Worm (Caenorhabditis elegans) whole organism, late embryonic: ENCODE results near the gene T06E6.15.

Experiments used
- C38D4.7 ChIP-seq: fragments of 200-800 bp; sonication (Bioruptor generic); optimal IDR thresholded peaks from 2 replicates; lab custom pipeline; 2018; ENCODE audit warnings: mild to moderate bottlenecking, missing genetic modification characterization, moderate library complexity, missing compliant biosample characterization
- F13H6.1 ChIP-seq: sonication (generic microtip); optimal IDR thresholded peaks from 2 replicates; lab custom pipeline; 2016; ENCODE audit warnings: missing genetic modification characterization, missing compliant biosample characterization
- K02D7.2 ChIP-seq: sonication (generic microtip); optimal IDR thresholded peaks from 2 replicates; lab custom pipeline; 2017; ENCODE audit warnings: mild to moderate bottlenecking, missing genetic modification characterization, missing compliant biosample characterization
- K09A11.1 ChIP-seq: sonication (generic microtip); optimal IDR thresholded peaks from 2 replicates; lab custom pipeline; 2017; ENCODE audit warnings: antibody characterized with exemption, mild to moderate bottlenecking, missing genetic modification characterization, missing compliant biosample characterization; ENCODE audit not compliant: insufficient read depth
- T23F11.4 ChIP-seq: fragments of 200-800 bp; sonication (Bioruptor generic); optimal IDR thresholded peaks from 2 replicates; lab custom pipeline; 2018; ENCODE audit warnings: mild to moderate bottlenecking, missing genetic modification characterization, missing compliant biosample characterization
- Y22D7AL.16 ChIP-seq: sonication (generic microtip); optimal IDR thresholded peaks from 2 replicates; lab custom pipeline; 2016; ENCODE audit warnings: missing genetic modification characterization, missing compliant biosample characterization
- ceh-14 ChIP-seq: sonication (generic microtip); optimal IDR thresholded peaks from 2 replicates; lab custom pipeline; 2016; ENCODE audit warnings: missing genotype, missing genetic modification characterization, missing compliant biosample characterization
- ceh-22 ChIP-seq: sonication (generic microtip); optimal IDR thresholded peaks from 2 replicates; lab custom pipeline; 2017; ENCODE audit warnings: missing biosample characterization, missing genetic modification characterization
- ceh-31 ChIP-seq: sonication (generic microtip); optimal IDR thresholded peaks from 2 replicates; lab custom pipeline; 2016; ENCODE audit warnings: missing genetic modification characterization, missing compliant biosample characterization
- ceh-34 ChIP-seq: sonication (generic microtip); optimal IDR thresholded peaks from 2 replicates; lab custom pipeline; 2016; ENCODE audit warnings: mild to moderate bottlenecking, missing genetic modification characterization, missing compliant biosample characterization
- ceh-48 ChIP-seq: sonication (generic microtip); optimal IDR thresholded peaks from 2 replicates; lab custom pipeline; 2016; ENCODE audit warnings: missing genetic modification characterization, inconsistent platforms, missing compliant biosample characterization
- ceh-6 ChIP-seq: fragments of 200-800 bp; sonication (Bioruptor generic); optimal IDR thresholded peaks from 2 replicates; lab custom pipeline; 2018; ENCODE audit warnings: mild to moderate bottlenecking, missing genetic modification characterization, missing compliant biosample characterization
- che-1 ChIP-seq: sonication (generic microtip); optimal IDR thresholded peaks from 2 replicates; lab custom pipeline; 2016; ENCODE audit warnings: mild to moderate bottlenecking, missing genetic modification characterization, missing compliant biosample characterization
- elt-2 ChIP-seq: sonication (generic microtip); optimal IDR thresholded peaks from 2 replicates; lab custom pipeline; 2016; ENCODE audit warnings: missing genetic modification reagents, missing genetic modification characterization, missing compliant biosample characterization
- elt-4 ChIP-seq: sonication (generic microtip); optimal IDR thresholded peaks from 2 replicates; lab custom pipeline; 2016; ENCODE audit warnings: missing genetic modification characterization, missing compliant biosample characterization
- ets-4 ChIP-seq: sonication (generic microtip); optimal IDR thresholded peaks from 2 replicates; lab custom pipeline; 2016; ENCODE audit warnings: missing genetic modification characterization, missing compliant biosample characterization
- eyg-1 ChIP-seq: sonication (generic microtip); optimal IDR thresholded peaks from 2 replicates; lab custom pipeline; 2016; ENCODE audit warnings: missing genotype, missing genetic modification characterization, missing compliant biosample characterization
- hlh-30 ChIP-seq: sonication (generic microtip); optimal IDR thresholded peaks from 2 replicates; lab custom pipeline; 2017; ENCODE audit warnings: antibody characterized with exemption, missing genetic modification characterization, missing compliant biosample characterization; ENCODE audit not compliant: insufficient read depth
- hlh-6 ChIP-seq: sonication (generic microtip); optimal IDR thresholded peaks from 2 replicates; lab custom pipeline; 2016; ENCODE audit warnings: missing genotype, missing genetic modification characterization, missing compliant biosample characterization
- madf-2 ChIP-seq: sonication (generic microtip); optimal IDR thresholded peaks from 2 replicates; lab custom pipeline; 2017; ENCODE audit warnings: missing genetic modification characterization, missing compliant biosample characterization
- nhr-11 ChIP-seq: fragments of 150-350 bp; optimal IDR thresholded peaks from 2 replicates; lab custom pipeline; 2014; ENCODE audit warnings: missing biosample characterization, missing genetic modification characterization
- nhr-232 ChIP-seq: sonication (generic microtip); optimal IDR thresholded peaks from 2 replicates; lab custom pipeline; 2016; ENCODE audit warnings: missing genetic modification characterization, missing compliant biosample characterization
- odd-2 ChIP-seq: sonication (generic microtip); optimal IDR thresholded peaks from 2 replicates; lab custom pipeline; 2017; ENCODE audit warnings: antibody characterized with exemption, mild to moderate bottlenecking, missing genetic modification characterization, missing compliant biosample characterization
- pat-9 ChIP-seq: fragments of 200-800 bp; sonication (Bioruptor generic); optimal IDR thresholded peaks from 2 replicates; lab custom pipeline; 2018; ENCODE audit warnings: mild to moderate bottlenecking, missing genetic modification characterization, moderate library complexity, missing compliant biosample characterization
- pqm-1 ChIP-seq: sonication (generic microtip); optimal IDR thresholded peaks from 2 replicates; lab custom pipeline; 2016; ENCODE audit warnings: missing genetic modification characterization, missing compliant biosample characterization
- pros-1 ChIP-seq: fragments of 150-350 bp; optimal IDR thresholded peaks from 2 replicates; lab custom pipeline; 2014; ENCODE audit warnings: missing biosample characterization, missing genetic modification reagents, missing genetic modification characterization
- ref-2 ChIP-seq: sonication (generic microtip); optimal IDR thresholded peaks from 2 replicates; lab custom pipeline; 2016; ENCODE audit warnings: missing genetic modification characterization, missing compliant biosample characterization
- sox-2 ChIP-seq: fragments of 200-800 bp; sonication (Bioruptor generic); IDR thresholded peaks from 2 replicates; pipeline ENCODE4 v1.3.6; 2022; ENCODE audit warnings: missing genetic modification reagents, missing genetic modification characterization, missing compliant biosample characterization
- sox-4 ChIP-seq: sonication (generic microtip); optimal IDR thresholded peaks from 2 replicates; lab custom pipeline; 2017; ENCODE audit warnings: mild to moderate bottlenecking, missing genetic modification characterization, inconsistent platforms, missing compliant biosample characterization
- syd-9 ChIP-seq: sonication (generic microtip); optimal IDR thresholded peaks from 2 replicates; lab custom pipeline; 2016; ENCODE audit warnings: mild to moderate bottlenecking, missing genetic modification characterization, moderate library complexity, missing compliant biosample characterization
- tbx-2 ChIP-seq: sonication (generic microtip); optimal IDR thresholded peaks from 2 replicates; lab custom pipeline; 2016; ENCODE audit warnings: missing genetic modification characterization, missing compliant biosample characterization
- tbx-7 ChIP-seq: sonication (generic microtip); optimal IDR thresholded peaks from 2 replicates; lab custom pipeline; 2016; ENCODE audit warnings: missing genotype, missing genetic modification characterization, missing compliant biosample characterization
- ttx-3 ChIP-seq: sonication (generic microtip); optimal IDR thresholded peaks from 2 replicates; lab custom pipeline; 2016; ENCODE audit warnings: missing genetic modification reagents, missing genetic modification characterization, missing compliant biosample characterization
- unc-42 ChIP-seq: sonication (generic microtip); optimal IDR thresholded peaks from 2 replicates; lab custom pipeline; 2016; ENCODE audit warnings: missing genotype, missing genetic modification characterization, missing compliant biosample characterization
- unc-55 ChIP-seq: sonication (generic microtip); optimal IDR thresholded peaks from 2 replicates; lab custom pipeline; 2017; ENCODE audit warnings: missing biosample characterization, missing genetic modification reagents, missing genetic modification characterization
- ztf-16 ChIP-seq: sonication (generic microtip); optimal IDR thresholded peaks from 2 replicates; lab custom pipeline; 2017; ENCODE audit warnings: missing genetic modification characterization, missing compliant biosample characterization

The T06E6.15 gene

ce11 chrV:15406928-15407327, 7.3 kb upstream of the T06E6.15 start, which contains the start of gene srh-257:
srh-257 (plus strand) TSS chrV:15407228.
- no peak for TF ChIP-seq odd-2 (tag; lab: Kevin White, UChicago)
- no peak for TF ChIP-seq sox-2

ce11 chrV:15404859-15405258, 5.3 kb upstream of the T06E6.15 start, which contains the start of gene srh-258:
srh-258 (plus strand) TSS chrV:15405159.
- TF ChIP-seq ceh-22 (tag; lab: Kevin White, UChicago) (no peak), T23F11.4 (GFP tag; lab: Kevin White, UChicago) (no peak), Y22D7AL.16 (tag; lab: Kevin White, UChicago) (no peak), syd-9 (tag; lab: Kevin White, UChicago) (no peak), tbx-7 (no peak), sox-4 (tag; lab: Kevin White, UChicago) (no peak), ref-2 (tag; lab: Kevin White, UChicago) (no peak), ceh-48 (tag; lab: Kevin White, UChicago) (no peak), unc-55 (no peak), unc-42 (tag; lab: Kevin White, UChicago) (no peak)

- TF ChIP-seq nhr-11 (tag; lab: Kevin White, UChicago) (no peak), ceh-22 (tag; lab: Kevin White, UChicago) (no peak), ceh-14 (tag; lab: Kevin White, UChicago) (no peak), pqm-1 (tag; lab: Kevin White, UChicago) (no peak), che-1 (no peak), syd-9 (tag; lab: Kevin White, UChicago) (no peak), elt-2 (tag; lab: Kevin White, UChicago) (no peak), ceh-34 (tag; lab: Kevin White, UChicago) (no peak), pat-9 (tag; lab: Kevin White, UChicago) (no peak), hlh-30 (tag; lab: Kevin White, UChicago) (no peak), elt-4 (no peak), eyg-1 (no peak), ttx-3 (no peak), ceh-48 (tag; lab: Kevin White, UChicago) (no peak), pros-1 (no peak), ceh-31 (no peak), tbx-2 (tag; lab: Kevin White, UChicago) (no peak), ceh-6 (GFP tag; lab: Kevin White, UChicago) (no peak), hlh-6 (tag; lab: Kevin White, UChicago) (no peak), madf-2 (no peak)
Observed at ce11 chrV:15401856-15402314, 2.3 kb upstream of the T06E6.15 start, which contains the start of gene fbxa-135. fbxa-135 (plus strand) TSS chrV:15402264.

DNA sequence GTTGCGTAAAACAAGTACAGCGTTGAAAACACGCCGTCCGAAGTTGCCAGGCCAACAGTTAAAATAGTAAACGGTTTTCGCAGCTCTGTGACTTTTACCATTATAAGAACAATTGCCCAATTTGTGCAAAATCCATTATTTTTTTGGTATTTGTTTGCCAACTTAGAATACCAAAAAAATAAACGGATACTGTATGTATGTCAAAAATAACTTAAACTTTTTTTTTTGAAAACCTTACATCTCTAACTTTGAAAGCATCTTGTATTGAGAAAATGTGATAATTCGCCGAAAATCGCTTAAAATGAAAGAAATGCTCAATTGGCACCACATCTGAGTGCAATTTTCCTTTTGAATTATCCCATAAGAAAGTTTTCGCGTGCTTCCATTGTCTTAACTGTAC, 863 bp downstream of the T06E6.15 start, which contains the start of gene fbxa-199:
Gene fbxa-199, minus strand, starts transcription at position 101 of the 400 bp plus-strand sequence.
- TF ChIP-seq nhr-232 (tag; lab: Kevin White, UChicago) (no peak), nhr-11 (tag; lab: Kevin White, UChicago) (no peak), pros-1 (no peak), K02D7.2 (tag; lab: Kevin White, UChicago) (no peak), hlh-30 (tag; lab: Kevin White, UChicago) (no peak), ets-4 (tag; lab: Kevin White, UChicago) (no peak), ztf-16 (tag; lab: Kevin White, UChicago) (no peak), ceh-22 (tag; lab: Kevin White, UChicago) (no peak), C38D4.7 (no peak), F13H6.1 (no peak), K09A11.1 (tag; lab: Kevin White, UChicago) (no peak), Y22D7AL.16 (tag; lab: Kevin White, UChicago) (no peak)
